Fruit fly (Drosophila melanogaster) whole organism, wandering third instar larva: ENCODE data around the gene Cpn.
A peak's percentile ranks its signal among the peaks of the same experiment; 100 is the strongest.

Experiments
- Abd-B ChIP-seq: fragments of >200 bp; optimal IDR thresholded peaks from 2 replicates; lab custom pipeline; 2017; ENCODE audit warnings: missing biosample characterization, missing genetic modification characterization
- CG32264 ChIP-seq: fragments of 200-800 bp; sonication (Bioruptor generic); optimal IDR thresholded peaks from 2 replicates; lab custom pipeline; 2016; ENCODE audit warnings: missing biosample characterization, missing genetic modification characterization
- Dfd ChIP-seq: fragments of >200 bp; optimal IDR thresholded peaks from 2 replicates; lab custom pipeline; 2017; ENCODE audit warnings: missing biosample characterization, missing genetic modification characterization
- Dif ChIP-seq: fragments of 200-275, 200-300 bp; sonication (Bioruptor generic); optimal IDR thresholded peaks from 2 replicates; lab custom pipeline; 2018; ENCODE audit warnings: missing biosample characterization, missing genetic modification characterization; ENCODE audit not compliant: partially characterized antibody
- GATAd ChIP-seq: sonication (Bioruptor generic); optimal IDR thresholded peaks from 2 replicates; lab custom pipeline; 2016; ENCODE audit warnings: missing biosample characterization, missing genetic modification characterization
- HLH106 ChIP-seq: fragments of 200-800 bp; optimal IDR thresholded peaks from 3 replicates; lab custom pipeline; 2019; ENCODE audit warnings: missing biosample characterization, mild to moderate bottlenecking, missing genetic modification characterization, moderate library complexity
- Hr78 ChIP-seq: fragments of >200 bp; optimal IDR thresholded peaks from 2 replicates; lab custom pipeline; 2017; ENCODE audit warnings: missing biosample characterization, missing genetic modification characterization
- Jra ChIP-seq: sonication (Bioruptor generic); optimal IDR thresholded peaks from 2 replicates; lab custom pipeline; 2016; ENCODE audit warnings: missing biosample characterization, missing genetic modification characterization
- Mio ChIP-seq: sonication (Bioruptor generic); optimal IDR thresholded peaks from 2 replicates; lab custom pipeline; 2016; ENCODE audit warnings: missing biosample characterization, missing genetic modification characterization
- Myc ChIP-seq: fragments of >200 bp; optimal IDR thresholded peaks from 2 replicates; lab custom pipeline; 2017
- Rel ChIP-seq, 2 experiments: fragments of 200-800 bp; sonication (Bioruptor generic) in 1 of 2; optimal IDR thresholded peaks; 2 replicates in 1 of 2; 3 replicates in 1 of 2; lab custom pipeline; 2016 to 2019; ENCODE audit warnings: mild to moderate bottlenecking in 2 of 2, missing biosample characterization in 2 of 2, missing genetic modification characterization in 2 of 2, moderate library complexity in 1 of 2
- Sp1 ChIP-seq: fragments of 200-800 bp; sonication (Bioruptor generic); optimal IDR thresholded peaks from 3 replicates; lab custom pipeline; 2019; ENCODE audit warnings: missing biosample characterization, mild to moderate bottlenecking, missing genetic modification characterization, moderate library complexity
- Vsx2 ChIP-seq: fragments of 200-300, 225-300 bp; sonication (Bioruptor generic); optimal IDR thresholded peaks from 2 replicates; lab custom pipeline; 2018; ENCODE audit warnings: missing biosample characterization, missing genetic modification characterization; ENCODE audit not compliant: partially characterized antibody
- br ChIP-seq: fragments of 200-800 bp; sonication (Bioruptor generic); optimal IDR thresholded peaks from 2 replicates; lab custom pipeline; 2016; ENCODE audit warnings: missing biosample characterization, missing genetic modification characterization
- brk ChIP-seq: fragments of 200-800 bp; sonication (Bioruptor generic); optimal IDR thresholded peaks from 2 replicates; lab custom pipeline; 2016; ENCODE audit warnings: missing biosample characterization, mild to moderate bottlenecking, missing genetic modification characterization
- dl ChIP-seq, 2 experiments: fragments of 175-275, 200-275 bp in 1 of 2; fragments of 200-275 bp in 1 of 2; sonication (Bioruptor generic); optimal IDR thresholded peaks; lab custom pipeline; 2018; ENCODE audit warnings: mild to moderate bottlenecking in 2 of 2, missing biosample characterization in 2 of 2, missing genetic modification characterization in 2 of 2, moderate library complexity in 2 of 2; ENCODE audit not compliant: partially characterized antibody in 2 of 2, insufficient read depth in 1 of 2
- foxo ChIP-seq, 2 experiments: fragments of 200-800 bp; sonication (Bioruptor generic); optimal IDR thresholded peaks; 2 replicates in 1 of 2; 3 replicates in 1 of 2; lab custom pipeline; 2016 to 2017; ENCODE audit warnings: missing biosample characterization in 2 of 2, missing genetic modification characterization in 2 of 2
- fru ChIP-seq: fragments of 200-800 bp; sonication (Bioruptor generic); optimal IDR thresholded peaks from 3 replicates; lab custom pipeline; 2016; ENCODE audit warnings: missing biosample characterization, mild to moderate bottlenecking, missing genetic modification characterization
- h ChIP-seq: fragments of 200-800 bp; sonication (Bioruptor generic); optimal IDR thresholded peaks from 3 replicates; lab custom pipeline; 2016; ENCODE audit warnings: missing biosample characterization, mild to moderate bottlenecking, missing genetic modification characterization
- jim ChIP-seq: fragments of 175-275, 200-325 bp; sonication (Bioruptor generic); optimal IDR thresholded peaks from 2 replicates; lab custom pipeline; 2016; ENCODE audit warnings: missing biosample characterization, mild to moderate bottlenecking, missing genetic modification characterization
- lola ChIP-seq: fragments of >200 bp; optimal IDR thresholded peaks from 2 replicates; lab custom pipeline; 2017; ENCODE audit warnings: missing biosample characterization, missing genetic modification characterization
- psq ChIP-seq: fragments of 200-800 bp; sonication (Bioruptor generic); optimal IDR thresholded peaks from 3 replicates; lab custom pipeline; 2017; ENCODE audit warnings: missing biosample characterization, mild to moderate bottlenecking, missing genetic modification characterization, moderate library complexity
- rgr ChIP-seq: fragments of 200-800 bp; sonication (Bioruptor generic); optimal IDR thresholded peaks from 3 replicates; lab custom pipeline; 2016; ENCODE audit warnings: missing biosample characterization, mild to moderate bottlenecking, missing genetic modification characterization
- sv ChIP-seq: fragments of 200-800 bp; sonication (Bioruptor generic); optimal IDR thresholded peaks from 3 replicates; lab custom pipeline; 2016; ENCODE audit warnings: missing biosample characterization, missing genetic modification characterization
- tai ChIP-seq: sonication (Bioruptor generic); optimal IDR thresholded peaks from 2 replicates; lab custom pipeline; 2016; ENCODE audit warnings: missing biosample characterization, missing genetic modification characterization
- woc ChIP-seq: sonication (Bioruptor generic); optimal IDR thresholded peaks from 2 replicates; lab custom pipeline; 2016; ENCODE audit warnings: missing biosample characterization, mild to moderate bottlenecking, missing genetic modification characterization

The Cpn gene

dm6 chr3R:12196100-12196499 is 30.1 kb upstream of the Cpn start:
- TF ChIP-seq GATAd (GFP tag; lab: Kevin White, UChicago) (no peak), fru (GFP tag; lab: Kevin White, UChicago) (peak; percentile 25), foxo (GFP tag; optimal IDR thresholded peaks at IDR 0.05; lab: Kevin White, UChicago) (peak in 1 of 2 experiments; percentile 43), HLH106 (peak; percentile 26)

dm6 chr3R:12194911-12195310 is 28.9 kb upstream of the Cpn start, which contains the start of the genes eIF3d2 and CG43450:
TSS of gene eIF3d2 (minus strand) at chr3R:12195011.
TSS of gene CG43450 (plus strand) at chr3R:12195294.
- TF ChIP-seq jim (no peak), brk (GFP tag; lab: Kevin White, UChicago) (no peak), Mio (GFP tag; lab: Kevin White, UChicago) (no peak), Abd-B (GFP tag; lab: Kevin White, UChicago) (no peak), tai (no peak), psq (GFP tag; lab: Kevin White, UChicago) (no peak), Dfd (no peak), Jra (no peak), Rel (GFP tag; optimal IDR thresholded peaks at IDR 0.05; lab: Kevin White, UChicago) (no peak), Rel (tag; optimal IDR thresholded peaks at IDR 0.05; lab: Kevin White, UChicago) (no peak)

DNA sequence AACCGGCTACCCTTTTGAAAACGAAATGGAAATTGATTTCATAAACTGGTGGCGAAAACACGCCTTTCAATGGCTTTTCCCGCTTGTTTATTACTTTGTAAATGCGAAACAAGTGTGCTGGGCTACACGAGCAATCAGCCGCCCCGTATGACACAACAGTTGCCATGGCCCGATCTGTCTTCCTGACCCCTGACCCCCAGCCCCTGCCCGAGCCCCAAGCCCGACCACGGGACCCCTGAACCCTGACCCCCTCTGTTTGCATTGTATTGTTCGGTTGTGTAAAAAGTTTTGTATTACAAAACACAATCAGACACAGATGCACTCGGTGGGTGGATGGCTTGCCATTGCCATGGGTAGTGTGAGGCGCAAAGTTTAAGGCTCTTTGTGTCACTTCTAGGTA is 19.6 kb upstream of the Cpn start:
- peak; percentile 95 for TF ChIP-seq Dfd
- no peak for TF ChIP-seq GATAd (GFP tag; lab: Kevin White, UChicago)
- TF ChIP-seq Hr78 (GFP tag; lab: Kevin White, UChicago): no peak

dm6 chr3R:12168348-12168747 is 2.4 kb upstream of the Cpn start:
- peak; percentile 2 for TF ChIP-seq HLH106
- no peak for TF ChIP-seq Vsx2 (GFP tag; lab: Kevin White, UChicago)

DNA sequence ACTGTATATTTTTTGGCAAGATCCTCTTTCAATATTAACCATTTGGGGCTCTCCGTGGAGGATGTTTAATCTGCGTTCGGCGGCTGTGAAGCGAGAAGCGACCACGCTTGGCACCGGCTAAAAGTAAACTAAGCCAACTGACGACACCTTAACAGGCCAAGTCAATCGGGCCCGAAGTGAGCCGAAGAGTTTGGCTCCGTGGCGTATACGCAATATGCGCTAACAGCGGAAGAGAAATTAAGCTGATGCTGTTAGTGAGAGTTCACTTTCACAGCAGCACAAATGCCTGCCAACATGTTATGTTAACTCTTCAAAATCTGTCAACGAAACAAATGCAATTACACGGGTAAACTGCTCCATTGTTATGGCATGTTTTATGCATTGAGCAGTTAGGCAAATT is 7.5 kb downstream of the Cpn start, which contains the start of gene dpr15:
TSS of gene dpr15 (minus strand) at position 101 of the 400 bp plus-strand sequence.
- TF ChIP-seq Abd-B (GFP tag; lab: Kevin White, UChicago): no peak
- TF ChIP-seq dl (GFP tag; optimal IDR thresholded peaks at IDR 0.05; lab: Kevin White, UChicago; ENCODE audit: insufficient read depth in 1 of 2, partially characterized antibody in 2 of 2): no peak
- no peak for TF ChIP-seq Rel (GFP tag; optimal IDR thresholded peaks at IDR 0.05; lab: Kevin White, UChicago)
- TF ChIP-seq Rel (tag; optimal IDR thresholded peaks at IDR 0.05; lab: Kevin White, UChicago): no peak
- no peak for TF ChIP-seq jim
- TF ChIP-seq sv: no peak
- TF ChIP-seq br (GFP tag; lab: Kevin White, UChicago): no peak
- TF ChIP-seq Sp1 (GFP tag; lab: Kevin White, UChicago): no peak
- TF ChIP-seq rgr (GFP tag; lab: Kevin White, UChicago): no peak
- no peak for TF ChIP-seq tai

- TF ChIP-seq woc (GFP tag; lab: Kevin White, UChicago) (peak; percentile 16), Myc (peak; percentile 80), lola (GFP tag; lab: Kevin White, UChicago) (no peak), Dif (GFP tag; lab: Kevin White, UChicago) (no peak), psq (GFP tag; lab: Kevin White, UChicago) (no peak), h (GFP tag; lab: Kevin White, UChicago) (no peak), HLH106 (peak; percentile 13), CG32264 (GFP tag; lab: Kevin White, UChicago) (no peak)
Observed at dm6 chr3R:12128151-12128970, 37.6 kb downstream of the Cpn start, which contains the start of gene CG4702. TSS of gene CG4702 (minus strand) at chr3R:12128201.
